In genomic region chr2L:8204996-8205567, dm6 we compare ENCODE assay signal across 5 fruit fly cellular contexts.
TF ChIP-seq lines count a peak whose summit lies in the region.

Gene SLC5A11, minus strand, starts transcription at chr2L:8205132.

TF ChIP-seq in whole organism, adult, 20 proteins besides CTCF, POLR2A, EP300 and RAD21 (continued from another document):
- TF ChIP-seq Hr96 (GFP tag; optimal IDR thresholded peaks at IDR 0.05; lab: Kevin White, UChicago) (peak; percentile 97), CG14711 (tag; optimal IDR thresholded peaks at IDR 0.05; lab: Kevin White, UChicago) (peak; percentile 92), pad (GFP tag; optimal IDR thresholded peaks at IDR 0.05; lab: Kevin White, UChicago) (peak; percentile 87)
TF ChIP-seq in whole organism, adult: peak in this region for 19.

TF ChIP-seq in whole organism, embryonic, 481 proteins besides CTCF, POLR2A, EP300 and RAD21 (continued from another document and continues in another):
- peak; percentile 94 for TF ChIP-seq klu (GFP tag; IDR thresholded peaks at IDR 0.05; lab: Robert Waterston, UW)
- peak; percentile 95 for TF ChIP-seq CG2120 (GFP tag; optimal IDR thresholded peaks at IDR 0.05; lab: Kevin White, UChicago)
- TF ChIP-seq sens-2 (GFP tag; IDR thresholded peaks at IDR 0.05; lab: Robert Waterston, UW): peak; percentile 95
- no peak for TF ChIP-seq HmgD (GFP tag; optimal IDR thresholded peaks at IDR 0.05; lab: Kevin White, UChicago)
- peak; percentile 54 for TF ChIP-seq NC2β (GFP tag; optimal IDR thresholded peaks at IDR 0.05; lab: Kevin White, UChicago)
- TF ChIP-seq Oli (tag; optimal IDR thresholded peaks at IDR 0.05; lab: Kevin White, UChicago): peak; percentile 94
- peak; percentile 95 for TF ChIP-seq ci (GFP tag; IDR thresholded peaks at IDR 0.05; lab: Robert Waterston, UW)
- peak; percentile 89 for TF ChIP-seq nerfin-1 (tag; optimal IDR thresholded peaks at IDR 0.05; lab: Kevin White, UChicago)
- peak; percentile 95 for TF ChIP-seq CG17328 (GFP tag; IDR thresholded peaks at IDR 0.05; lab: Robert Waterston, UW)
- TF ChIP-seq gcm (GFP tag; optimal IDR thresholded peaks at IDR 0.05; lab: Kevin White, UChicago): peak; percentile 96
- TF ChIP-seq fru (optimal IDR thresholded peaks at IDR 0.05; lab: Kevin White, UChicago): no peak
- TF ChIP-seq grau (tag; optimal IDR thresholded peaks at IDR 0.05; lab: Kevin White, UChicago): peak; percentile 92
- TF ChIP-seq CG12299 (tag; optimal IDR thresholded peaks at IDR 0.05; lab: Kevin White, UChicago): peak; percentile 85
- peak; percentile 97 for TF ChIP-seq E2f1 (GFP tag; IDR thresholded peaks at IDR 0.05; lab: Robert Waterston, UW)
- peak; percentile 99 for TF ChIP-seq corto (GFP tag; optimal IDR thresholded peaks at IDR 0.05; lab: Kevin White, UChicago)
- TF ChIP-seq CG11093 (GFP tag; IDR thresholded peaks at IDR 0.05; lab: Robert Waterston, UW): peak; percentile 93
- peak; percentile 97 for TF ChIP-seq CG17359 (tag; optimal IDR thresholded peaks at IDR 0.05; lab: Kevin White, UChicago)
- TF ChIP-seq bab2 (GFP tag; optimal IDR thresholded peaks at IDR 0.05; lab: Kevin White, UChicago): peak; percentile 99
- no peak for TF ChIP-seq Tbp (GFP tag; optimal IDR thresholded peaks at IDR 0.05; lab: Kevin White, UChicago)
- peak; percentile 91 for TF ChIP-seq CG7357 (GFP tag; IDR thresholded peaks at IDR 0.05; lab: Robert Waterston, UW)
- peak; percentile 93 for TF ChIP-seq CG6272 (GFP tag; IDR thresholded peaks at IDR 0.05; lab: Robert Waterston, UW)
- TF ChIP-seq Rx (GFP tag; IDR thresholded peaks at IDR 0.05; lab: Robert Waterston, UW): peak; percentile 85
- peak; percentile 98 for TF ChIP-seq CG13296 (GFP tag; optimal IDR thresholded peaks at IDR 0.05; lab: Kevin White, UChicago)
- peak; percentile 97 for TF ChIP-seq pum (GFP tag; optimal IDR thresholded peaks at IDR 0.05; lab: Kevin White, UChicago)
- peak; percentile 97 for TF ChIP-seq CG6689 (GFP tag; IDR thresholded peaks at IDR 0.05; lab: Robert Waterston, UW)
- peak; percentile 79 for TF ChIP-seq tx (GFP tag; optimal IDR thresholded peaks at IDR 0.05; lab: Kevin White, UChicago)
- TF ChIP-seq Mad (GFP tag; optimal IDR thresholded peaks at IDR 0.05; lab: Kevin White, UChicago): peak; percentile 53
- peak; percentile 85 for TF ChIP-seq CG14050 (GFP tag; IDR thresholded peaks at IDR 0.05; lab: Robert Waterston, UW)
- peak; percentile 87 for TF ChIP-seq CG11560 (tag; IDR thresholded peaks at IDR 0.05; lab: Robert Waterston, UW)
- TF ChIP-seq CG9215 (GFP tag; IDR thresholded peaks at IDR 0.05; lab: Robert Waterston, UW): peak; percentile 93
- TF ChIP-seq p53 (GFP tag; optimal IDR thresholded peaks at IDR 0.05; lab: Kevin White, UChicago): peak; percentile 88
- peak; percentile 98 for TF ChIP-seq CG12391 (tag; optimal IDR thresholded peaks at IDR 0.05; lab: Kevin White, UChicago)
- peak; percentile 98 for TF ChIP-seq CG32532 (GFP tag; IDR thresholded peaks at IDR 0.05; lab: Robert Waterston, UW)

TF ChIP-seq in whole organism, prepupa, 60 proteins besides CTCF, POLR2A, EP300 and RAD21 (continued from another document and continues in another):
- TF ChIP-seq fd59A (GFP tag; optimal IDR thresholded peaks at IDR 0.05; lab: Kevin White, UChicago): peak; percentile 89
- TF ChIP-seq CG16779 (tag; optimal IDR thresholded peaks at IDR 0.05; lab: Kevin White, UChicago): peak; percentile 91
- peak; percentile 98 for TF ChIP-seq Met (GFP tag; optimal IDR thresholded peaks at IDR 0.05; lab: Kevin White, UChicago)
- TF ChIP-seq CG6792 (GFP tag; optimal IDR thresholded peaks at IDR 0.05; lab: Kevin White, UChicago): peak; percentile 94
- no peak for TF ChIP-seq CG4318 (GFP tag; optimal IDR thresholded peaks at IDR 0.05; lab: Kevin White, UChicago)
- peak; percentile 95 for TF ChIP-seq CG10631 (GFP tag; optimal IDR thresholded peaks at IDR 0.05; lab: Kevin White, UChicago)
- no peak for TF ChIP-seq Ets21C (GFP tag; optimal IDR thresholded peaks at IDR 0.05; lab: Kevin White, UChicago)
- TF ChIP-seq CG6854 (GFP tag; optimal IDR thresholded peaks at IDR 0.05; lab: Kevin White, UChicago): peak; percentile 98
- TF ChIP-seq pdm3 (GFP tag; optimal IDR thresholded peaks at IDR 0.05; lab: Kevin White, UChicago): peak; percentile 93
- TF ChIP-seq eg (GFP tag; IDR thresholded peaks at IDR 0.05; lab: Robert Waterston, UW): peak; percentile 99
- TF ChIP-seq CG10669 (GFP tag; optimal IDR thresholded peaks at IDR 0.05; lab: Kevin White, UChicago): peak; percentile 94
- TF ChIP-seq dsx (GFP tag; optimal IDR thresholded peaks at IDR 0.05; lab: Kevin White, UChicago; ENCODE audit: poor library complexity, severe bottlenecking): peak; percentile 99
- peak; percentile 97 for TF ChIP-seq CG11762 (GFP tag; optimal IDR thresholded peaks at IDR 0.05; lab: Kevin White, UChicago; ENCODE audit: insufficient read depth)
- TF ChIP-seq CG8319 (GFP tag; optimal IDR thresholded peaks at IDR 0.05; lab: Kevin White, UChicago): peak; percentile 96
- peak; percentile 99 for TF ChIP-seq CG7368 (GFP tag; optimal IDR thresholded peaks at IDR 0.05; lab: Kevin White, UChicago)
- peak; percentile 99 for TF ChIP-seq cyc (GFP tag; optimal IDR thresholded peaks at IDR 0.05; lab: Kevin White, UChicago)
- peak; percentile 95 for TF ChIP-seq CG6276 (GFP tag; optimal IDR thresholded peaks at IDR 0.05; lab: Kevin White, UChicago)
- TF ChIP-seq ss (GFP tag; optimal IDR thresholded peaks at IDR 0.05; lab: Kevin White, UChicago): peak; percentile 99 to 100
- peak; percentile 95 for TF ChIP-seq CG11294 (GFP tag; IDR thresholded peaks at IDR 0.05; lab: Robert Waterston, UW)
- peak; percentile 100 for TF ChIP-seq topi (GFP tag; optimal IDR thresholded peaks at IDR 0.05; lab: Kevin White, UChicago)
- TF ChIP-seq fd85E (GFP tag; optimal IDR thresholded peaks at IDR 0.05; lab: Kevin White, UChicago): peak; percentile 96
- TF ChIP-seq net (GFP tag; optimal IDR thresholded peaks at IDR 0.05; lab: Kevin White, UChicago): peak; percentile 100
- TF ChIP-seq dac (GFP tag; optimal IDR thresholded peaks at IDR 0.05; lab: Kevin White, UChicago): peak; percentile 70
- peak; percentile 97 for TF ChIP-seq achi (GFP tag; optimal IDR thresholded peaks at IDR 0.05; lab: Kevin White, UChicago)
- peak; percentile 85 for TF ChIP-seq CG1621 (tag; optimal IDR thresholded peaks at IDR 0.05; lab: Kevin White, UChicago)
- peak; percentile 99 for TF ChIP-seq Sox14 (GFP tag; optimal IDR thresholded peaks at IDR 0.05; lab: Kevin White, UChicago)
- peak; percentile 100 for TF ChIP-seq Eip78C (GFP tag; lab: Kevin White, UChicago)
- peak; percentile 86 for TF ChIP-seq Hr39 (GFP tag; optimal IDR thresholded peaks at IDR 0.05; lab: Kevin White, UChicago)
- peak; percentile 87 for TF ChIP-seq Blimp-1 (GFP tag; optimal IDR thresholded peaks at IDR 0.05; lab: Kevin White, UChicago)
- peak; percentile 94 for TF ChIP-seq CG3032 (tag; optimal IDR thresholded peaks at IDR 0.05; lab: Kevin White, UChicago)
- peak; percentile 96 for TF ChIP-seq Smox (GFP tag; optimal IDR thresholded peaks at IDR 0.05; lab: Kevin White, UChicago)
- peak; percentile 98 for TF ChIP-seq fkh (GFP tag; optimal IDR thresholded peaks at IDR 0.05; lab: Kevin White, UChicago)
- peak; percentile 98 for TF ChIP-seq esn (GFP tag; optimal IDR thresholded peaks at IDR 0.05; lab: Kevin White, UChicago)

TF ChIP-seq in whole organism, pupa, 21 proteins besides CTCF, POLR2A, EP300 and RAD21 (continued from another document):
- TF ChIP-seq fd96Ca (GFP tag; IDR thresholded peaks at IDR 0.05; lab: Robert Waterston, UW): peak; percentile 87

TF ChIP-seq in whole organism, wandering third instar larva, 38 proteins besides CTCF, POLR2A, EP300 and RAD21 (continued from another document):
- TF ChIP-seq HLH106 (tag; optimal IDR thresholded peaks at IDR 0.05; lab: Kevin White, UChicago): peak; percentile 96
- TF ChIP-seq brk (GFP tag; optimal IDR thresholded peaks at IDR 0.05; lab: Kevin White, UChicago): peak; percentile 99
- peak; percentile 99 for TF ChIP-seq psq (GFP tag; optimal IDR thresholded peaks at IDR 0.05; lab: Kevin White, UChicago)
- peak; percentile 99 for TF ChIP-seq Rel (GFP tag; optimal IDR thresholded peaks at IDR 0.05; lab: Kevin White, UChicago)
- TF ChIP-seq Rel (tag; optimal IDR thresholded peaks at IDR 0.05; lab: Kevin White, UChicago): peak; percentile 91
- no peak for TF ChIP-seq N (GFP tag; optimal IDR thresholded peaks at IDR 0.05; lab: Kevin White, UChicago)
- peak; percentile 91 for TF ChIP-seq Hnf4 (GFP tag; optimal IDR thresholded peaks at IDR 0.05; lab: Kevin White, UChicago)
- peak; percentile 57 for TF ChIP-seq Hr83 (GFP tag; optimal IDR thresholded peaks at IDR 0.05; lab: Kevin White, UChicago; ENCODE audit: poor library complexity, severe bottlenecking)
- peak; percentile 97 for TF ChIP-seq Sp1 (GFP tag; optimal IDR thresholded peaks at IDR 0.05; lab: Kevin White, UChicago)
- peak; percentile 74 for TF ChIP-seq Jra (GFP tag; optimal IDR thresholded peaks at IDR 0.05; lab: Kevin White, UChicago)
- no peak for TF ChIP-seq jim (GFP tag; optimal IDR thresholded peaks at IDR 0.05; lab: Kevin White, UChicago)
- TF ChIP-seq Vsx2 (GFP tag; optimal IDR thresholded peaks at IDR 0.05; lab: Kevin White, UChicago; ENCODE audit: partially characterized antibody): no peak
- peak; percentile 90 for TF ChIP-seq ey (GFP tag; optimal IDR thresholded peaks at IDR 0.05; lab: Kevin White, UChicago)
- TF ChIP-seq rgr (GFP tag; optimal IDR thresholded peaks at IDR 0.05; lab: Kevin White, UChicago): peak; percentile 90
- peak; percentile 97 to 100 for TF ChIP-seq foxo (GFP tag; optimal IDR thresholded peaks at IDR 0.05; lab: Kevin White, UChicago)
- peak; percentile 66 for TF ChIP-seq Dif (GFP tag; optimal IDR thresholded peaks at IDR 0.05; lab: Kevin White, UChicago; ENCODE audit: partially characterized antibody)
- TF ChIP-seq CrebA (GFP tag; optimal IDR thresholded peaks at IDR 0.05; lab: Kevin White, UChicago; ENCODE audit: borderline replicate concordance): no peak
